Worm (Caenorhabditis elegans) whole organism, L2 larva: Measurements from ENCODE around the gene F32E10.9.
A peak's percentile ranks its signal among the peaks of the same experiment; 100 is the strongest.

Experiments
- C34F6.9 ChIP-seq: fragments of 150-350 bp; optimal IDR thresholded peaks from 2 replicates; lab custom pipeline; 2014; ENCODE audit warnings: missing biosample characterization, missing genetic modification characterization
- F13H6.1 ChIP-seq: sonication (generic microtip); optimal IDR thresholded peaks from 2 replicates; lab custom pipeline; 2016; ENCODE audit warnings: missing genetic modification characterization, missing compliant biosample characterization
- R02D3.7 ChIP-seq: fragments of 150-350 bp; optimal IDR thresholded peaks from 2 replicates; lab custom pipeline; 2014; ENCODE audit warnings: missing biosample characterization, missing genetic modification characterization
- Y55F3AM.14 ChIP-seq: fragments of 200-800 bp; sonication (Bioruptor generic); optimal IDR thresholded peaks from 2 replicates; lab custom pipeline; 2018; ENCODE audit warnings: mild to moderate bottlenecking, missing genetic modification characterization, missing compliant biosample characterization
- aly-2 ChIP-seq: fragments of 150-350 bp; optimal IDR thresholded peaks from 2 replicates; lab custom pipeline; 2014; ENCODE audit warnings: missing biosample characterization, missing genetic modification characterization
- ama-1 ChIP-seq: fragments of 150-350 bp; optimal IDR thresholded peaks from 2 replicates; lab custom pipeline; 2018; ENCODE audit warnings: inconsistent platforms
- blmp-1 ChIP-seq: sonication (generic microtip); optimal IDR thresholded peaks from 2 replicates; lab custom pipeline; 2017; ENCODE audit warnings: missing genetic modification characterization, mild to moderate bottlenecking, missing compliant biosample characterization, antibody characterized with exemption, moderate library complexity; ENCODE audit not compliant: insufficient read depth
- ceh-16 ChIP-seq: fragments of 150-350 bp; optimal IDR thresholded peaks from 2 replicates; lab custom pipeline; 2014; ENCODE audit warnings: missing biosample characterization, missing genetic modification characterization
- ceh-82 ChIP-seq: fragments of 150-350 bp; optimal IDR thresholded peaks from 2 replicates; lab custom pipeline; 2014; ENCODE audit warnings: missing biosample characterization, missing genetic modification characterization
- crh-2 ChIP-seq: sonication (generic microtip); optimal IDR thresholded peaks from 2 replicates; lab custom pipeline; 2017; ENCODE audit warnings: missing biosample characterization, missing genetic modification characterization
- egl-27 ChIP-seq: sonication (generic microtip); optimal IDR thresholded peaks from 3 replicates; lab custom pipeline; 2017; ENCODE audit warnings: missing biosample characterization, missing genetic modification reagents, missing genetic modification characterization
- elt-1 ChIP-seq: fragments of 150-350 bp; optimal IDR thresholded peaks from 2 replicates; lab custom pipeline; 2014; ENCODE audit warnings: missing biosample characterization, missing genetic modification characterization
- fos-1 ChIP-seq: fragments of 150-350 bp; optimal IDR thresholded peaks from 2 replicates; lab custom pipeline; 2014; ENCODE audit warnings: missing biosample characterization, missing genetic modification characterization
- gmeb-1 ChIP-seq: fragments of 150-350 bp; optimal IDR thresholded peaks from 2 replicates; lab custom pipeline; 2014; ENCODE audit warnings: missing biosample characterization, missing genetic modification characterization
- lin-11 ChIP-seq: fragments of 150-350 bp; sonication (generic microtip); optimal IDR thresholded peaks from 2 replicates; lab custom pipeline; 2014; ENCODE audit warnings: missing biosample characterization, missing genetic modification characterization, inconsistent platforms, mixed read lengths
- lsy-2 ChIP-seq, 2 experiments: fragments of 150-350 bp in 1 of 2; sonication (generic microtip) in 1 of 2; optimal IDR thresholded peaks; 2 replicates each; lab custom pipeline; 2014 to 2017; ENCODE audit warnings: missing biosample characterization in 2 of 2, missing genetic modification characterization in 2 of 2
- mab-5 ChIP-seq: fragments of 150-350 bp; optimal IDR thresholded peaks from 2 replicates; lab custom pipeline; 2014; ENCODE audit warnings: missing biosample characterization, missing genetic modification characterization
- nhr-10 ChIP-seq: sonication (generic microtip); optimal IDR thresholded peaks from 2 replicates; lab custom pipeline; 2017; ENCODE audit warnings: missing biosample characterization, missing genetic modification characterization
- nhr-12 ChIP-seq: fragments of 150-350 bp; optimal IDR thresholded peaks from 2 replicates; lab custom pipeline; 2014; ENCODE audit warnings: missing biosample characterization, missing genetic modification characterization
- nhr-129 ChIP-seq: fragments of 150-350 bp; optimal IDR thresholded peaks from 2 replicates; lab custom pipeline; 2014; ENCODE audit warnings: missing biosample characterization, missing genetic modification characterization
- nhr-21 ChIP-seq: fragments of 150-350 bp; optimal IDR thresholded peaks from 2 replicates; lab custom pipeline; 2014; ENCODE audit warnings: missing biosample characterization, missing genetic modification characterization
- nhr-237 ChIP-seq: fragments of 150-350 bp; optimal IDR thresholded peaks from 2 replicates; lab custom pipeline; 2014; ENCODE audit warnings: missing biosample characterization, missing genetic modification characterization
- nhr-25 ChIP-seq: fragments of 150-350 bp; sonication (generic microtip); optimal IDR thresholded peaks from 3 replicates; lab custom pipeline; 2014; ENCODE audit warnings: missing biosample characterization, missing genetic modification characterization
- nhr-77 ChIP-seq: fragments of 150-350 bp; optimal IDR thresholded peaks from 2 replicates; lab custom pipeline; 2014; ENCODE audit warnings: missing biosample characterization, missing genetic modification characterization
- peb-1 ChIP-seq: fragments of 150-350 bp; optimal IDR thresholded peaks from 2 replicates; lab custom pipeline; 2014; ENCODE audit warnings: missing biosample characterization, missing genetic modification characterization
- sem-4 ChIP-seq: fragments of 150-350 bp; optimal IDR thresholded peaks from 2 replicates; lab custom pipeline; 2014; ENCODE audit warnings: missing biosample characterization, missing genetic modification reagents, missing genetic modification characterization
- skn-1 ChIP-seq: sonication (generic microtip); optimal IDR thresholded peaks from 2 replicates; lab custom pipeline; 2017; ENCODE audit warnings: missing biosample characterization, missing genetic modification characterization
- sma-3 ChIP-seq: sonication (generic microtip); optimal IDR thresholded peaks from 2 replicates; lab custom pipeline; 2016; ENCODE audit warnings: missing genetic modification reagents, missing genetic modification characterization, missing compliant biosample characterization
- sma-9 ChIP-seq, 2 experiments: fragments of 150-350 bp in 1 of 2; sonication (generic microtip) in 1 of 2; optimal IDR thresholded peaks; 2 replicates each; lab custom pipeline; 2014 to 2016; ENCODE audit warnings: missing genetic modification characterization in 2 of 2, mild to moderate bottlenecking in 1 of 2, missing biosample characterization in 1 of 2, missing compliant biosample characterization in 1 of 2, missing genetic modification reagents in 1 of 2, moderate library complexity in 1 of 2
- unc-62 ChIP-seq: fragments of 150-350 bp; optimal IDR thresholded peaks from 2 replicates; lab custom pipeline; 2014; ENCODE audit warnings: missing biosample characterization, missing genetic modification reagents, missing genetic modification characterization
- zag-1 ChIP-seq: fragments of 150-350 bp; optimal IDR thresholded peaks from 2 replicates; lab custom pipeline; 2014; ENCODE audit warnings: missing biosample characterization, missing genetic modification characterization

F32E10.9 gene

ce11 chrIV:7552958-7553553, 10.7 kb downstream of the F32E10.9 start, which contains the start of gene dif-1:
Gene dif-1, minus strand, starts transcription at chrIV:7553008.
- peak; percentile 76 for TF ChIP-seq crh-2 (tag; lab: Kevin White, UChicago)
- TF ChIP-seq sma-9 (GFP tag; optimal IDR thresholded peaks at IDR 0.05; lab: Kevin White, UChicago): peak; percentile 47
- no peak for TF ChIP-seq sma-9 (tag; optimal IDR thresholded peaks at IDR 0.05; lab: Kevin White, UChicago)
- peak; percentile 58 for TF ChIP-seq nhr-21 (tag; lab: Kevin White, UChicago)
- TF ChIP-seq sem-4: peak; percentile 39
- TF ChIP-seq ama-1 (lab: Kevin White, UChicago): no peak
- TF ChIP-seq sma-3 (GFP tag; lab: Kevin White, UChicago): peak; percentile 14
- TF ChIP-seq peb-1 (tag; lab: Kevin White, UChicago): no peak
- no peak for TF ChIP-seq nhr-12
- TF ChIP-seq F13H6.1 (tag; lab: Kevin White, UChicago): peak; percentile 53
- peak; percentile 56 for TF ChIP-seq nhr-129 (tag; lab: Kevin White, UChicago)
- peak; percentile 43 for TF ChIP-seq gmeb-1 (tag; lab: Kevin White, UChicago)
- TF ChIP-seq R02D3.7 (tag; lab: Kevin White, UChicago): no peak
- TF ChIP-seq aly-2: no peak
- TF ChIP-seq fos-1 (tag; lab: Kevin White, UChicago): peak; percentile 51
- peak; percentile 41 for TF ChIP-seq C34F6.9 (tag; lab: Kevin White, UChicago)
- no peak for TF ChIP-seq ceh-16
- peak in 1 of 2 experiments; percentile 63 for TF ChIP-seq lsy-2 (tag; optimal IDR thresholded peaks at IDR 0.05; lab: Kevin White, UChicago)
- TF ChIP-seq Y55F3AM.14: no peak
- TF ChIP-seq skn-1 (tag; lab: Kevin White, UChicago): no peak
- TF ChIP-seq zag-1: no peak
- TF ChIP-seq ceh-82 (tag; lab: Kevin White, UChicago): no peak
- TF ChIP-seq nhr-25 (tag; lab: Kevin White, UChicago): no peak

DNA sequence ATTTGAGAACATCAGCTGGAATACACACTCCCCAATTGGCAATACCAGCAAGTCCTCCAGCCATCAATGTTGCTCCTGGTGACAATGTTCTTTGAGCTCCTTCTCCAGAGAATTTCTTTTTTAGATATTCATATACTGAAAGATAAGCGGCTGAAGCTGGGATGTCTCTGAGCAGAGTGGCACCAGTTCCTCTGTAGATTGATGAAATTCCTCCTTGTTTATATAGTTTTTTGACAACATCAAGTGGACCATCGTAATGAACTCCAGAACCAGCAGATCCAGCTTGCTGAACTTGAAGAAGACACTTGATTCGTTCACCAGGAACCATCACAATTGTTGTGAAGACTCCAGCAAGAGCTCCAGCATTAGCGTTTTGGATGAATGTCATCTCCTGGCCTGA, 11.7 kb downstream of the F32E10.9 start:
- TF ChIP-seq sma-9 (GFP tag; optimal IDR thresholded peaks at IDR 0.05; lab: Kevin White, UChicago) (no peak), sma-9 (tag; optimal IDR thresholded peaks at IDR 0.05; lab: Kevin White, UChicago) (no peak)

DNA sequence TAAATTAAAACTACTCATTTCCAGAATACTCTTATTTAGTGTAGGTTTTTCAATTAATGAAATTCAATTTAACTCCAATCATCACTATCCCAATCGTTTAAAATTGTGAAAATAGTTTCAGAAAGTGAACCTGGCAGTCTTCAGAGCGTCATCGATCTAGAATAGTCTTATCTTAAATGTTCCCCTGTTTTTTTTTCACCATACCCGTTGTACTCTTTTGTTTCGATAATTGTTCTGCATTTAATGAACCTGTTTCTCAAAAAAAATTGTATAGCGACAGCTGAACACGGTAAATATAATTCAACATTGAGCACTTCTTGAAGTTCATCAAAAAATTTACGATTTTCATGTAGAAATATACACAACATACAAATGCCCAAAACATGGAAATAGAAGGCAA, 12.5 kb downstream of the F32E10.9 start:
- TF ChIP-seq gmeb-1 (tag; lab: Kevin White, UChicago) (no peak), fos-1 (tag; lab: Kevin White, UChicago) (no peak), ceh-16 (no peak), nhr-237 (tag; lab: Kevin White, UChicago) (no peak), elt-1 (no peak), nhr-12 (no peak)

ce11 chrIV:7550445-7550844, 13.3 kb downstream of the F32E10.9 start, which contains the start of gene pam-1:
Gene pam-1, minus strand, starts transcription at chrIV:7550812.
- TF ChIP-seq Y55F3AM.14 (no peak), ceh-82 (tag; lab: Kevin White, UChicago) (no peak), nhr-77 (no peak), nhr-237 (tag; lab: Kevin White, UChicago) (no peak), egl-27 (no peak), sma-9 (GFP tag; optimal IDR thresholded peaks at IDR 0.05; lab: Kevin White, UChicago) (no peak), sma-9 (tag; optimal IDR thresholded peaks at IDR 0.05; lab: Kevin White, UChicago) (no peak), blmp-1 (tag; lab: Kevin White, UChicago) (no peak), nhr-129 (tag; lab: Kevin White, UChicago) (no peak), gmeb-1 (tag; lab: Kevin White, UChicago) (no peak), mab-5 (no peak), lin-11 (tag; lab: Kevin White, UChicago) (no peak), sem-4 (no peak), zag-1 (no peak), skn-1 (tag; lab: Kevin White, UChicago) (no peak), elt-1 (no peak), unc-62 (GFP tag; lab: Kevin White, UChicago) (no peak), aly-2 (no peak)

DNA sequence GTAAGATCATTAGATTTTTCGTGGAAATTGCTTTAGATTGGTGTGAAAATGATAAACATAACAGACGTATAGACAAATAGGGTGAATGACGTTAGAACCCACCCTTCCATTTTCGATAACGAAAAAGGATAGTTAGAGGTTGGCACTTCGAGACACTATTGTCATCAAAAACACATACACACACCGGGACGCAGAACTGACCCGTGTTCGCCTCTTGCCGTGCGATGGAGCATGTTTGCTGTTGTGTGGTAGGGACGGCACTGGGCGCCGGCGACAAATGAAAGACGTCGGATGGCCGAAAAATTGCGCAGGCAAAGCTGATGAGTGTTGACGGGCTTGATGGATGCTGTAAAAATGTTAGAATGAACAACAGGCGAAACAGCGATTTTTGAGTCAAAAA, 13.9 kb downstream of the F32E10.9 start:
- TF ChIP-seq C34F6.9 (tag; lab: Kevin White, UChicago) (peak; percentile 28), lsy-2 (tag; optimal IDR thresholded peaks at IDR 0.05; lab: Kevin White, UChicago) (peak in 1 of 2 experiments; percentile 41), nhr-129 (tag; lab: Kevin White, UChicago) (peak; percentile 60), Y55F3AM.14 (no peak), fos-1 (tag; lab: Kevin White, UChicago) (peak; percentile 54), nhr-10 (tag; lab: Kevin White, UChicago) (no peak), F13H6.1 (tag; lab: Kevin White, UChicago) (peak; percentile 19), skn-1 (tag; lab: Kevin White, UChicago) (peak; percentile 80)
